Worm (Caenorhabditis elegans): ENCODE data around the gene F36H5.8.

The F36H5.8 gene

DNA sequence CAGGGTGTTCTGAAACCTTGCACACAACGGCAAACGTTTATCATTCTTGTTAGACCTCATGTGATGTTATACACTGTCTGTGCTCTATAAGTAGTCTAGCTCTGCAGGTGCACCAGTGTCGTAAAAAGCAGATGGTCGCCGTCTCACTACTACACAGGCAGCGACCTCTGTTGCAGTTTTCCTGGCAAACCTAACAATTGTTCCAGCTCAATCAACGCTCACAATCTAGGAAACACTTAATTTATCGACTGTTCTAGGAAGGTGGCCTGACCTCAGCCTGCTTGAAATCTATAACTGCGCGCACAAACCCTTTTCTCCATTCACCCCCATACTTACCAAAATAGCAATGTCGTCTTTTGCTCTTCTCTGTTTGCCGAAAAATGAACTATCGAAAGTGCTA, 26.2 kb downstream of the F36H5.8 start, which contains the start of gene fbxb-11:
TSS of gene fbxb-11 (plus strand) at position 301 of the 400 bp plus-strand sequence.
- TF ChIP-seq ceh-43 (GFP tag; optimal IDR thresholded peaks at IDR 0.05), result no peak
- TF ChIP-seq sptf-1 (tag; optimal IDR thresholded peaks at IDR 0.05), result no peak
- TF ChIP-seq nhr-12 (tag; optimal IDR thresholded peaks at IDR 0.05), result no peak
- no peak for TF ChIP-seq ces-1 (GFP tag; optimal IDR thresholded peaks at IDR 0.05)
- TF ChIP-seq ztf-11 (tag; optimal IDR thresholded peaks at IDR 0.05), result no peak

DNA sequence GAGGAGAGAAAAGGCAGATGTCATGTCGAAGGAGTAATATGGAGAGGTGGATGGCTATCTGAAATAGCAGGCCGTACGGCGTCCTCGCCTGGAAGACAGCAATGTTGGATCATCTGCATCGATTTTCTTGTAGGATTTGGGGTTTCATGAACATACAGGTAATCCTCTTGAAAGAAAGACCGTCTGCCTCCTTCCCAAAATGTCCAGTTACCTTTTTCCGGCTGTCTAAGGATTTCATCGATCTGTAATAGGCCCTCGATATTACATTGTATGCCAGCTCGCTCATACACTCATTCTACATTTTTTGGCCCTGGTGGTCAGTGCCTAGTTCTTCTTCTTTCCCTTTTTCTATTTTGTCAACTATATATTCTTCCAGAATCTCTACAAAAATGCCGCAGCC, 28.1 kb downstream of the F36H5.8 start, which contains the start of the genes fbxb-5 and btb-8:
TSS of gene fbxb-5 (minus strand) at position 101 of the 400 bp plus-strand sequence.
TSS of gene btb-8 (plus strand) at position 377 of the 400 bp plus-strand sequence.
- TF ChIP-seq nhr-12 (tag; optimal IDR thresholded peaks at IDR 0.05), result no peak
- no peak for TF ChIP-seq ces-1 (GFP tag; optimal IDR thresholded peaks at IDR 0.05)

DNA sequence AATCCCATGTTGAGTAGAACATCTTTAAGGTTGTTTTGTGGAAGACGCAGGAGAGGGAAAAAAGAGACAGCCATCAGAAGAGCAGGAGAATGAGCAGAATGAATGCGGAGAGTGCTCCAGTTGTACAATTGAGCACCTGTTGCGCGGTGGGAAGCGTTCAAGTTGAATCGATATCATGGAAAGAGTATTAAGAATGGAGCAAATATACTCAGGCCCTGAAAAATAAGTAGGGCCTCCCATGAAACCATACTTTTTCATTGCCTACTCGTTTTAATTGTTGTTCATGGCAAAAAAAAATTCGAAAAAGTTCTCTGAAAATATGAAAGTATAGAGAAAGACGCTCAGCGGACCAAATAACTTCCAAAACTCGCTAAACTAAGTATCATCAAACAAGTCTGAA, 31.3 kb downstream of the F36H5.8 start, which contains the start of gene fbxb-48:
TSS of gene fbxb-48 (minus strand) at position 101 of the 400 bp plus-strand sequence.
- TF ChIP-seq drap-1 (GFP tag; optimal IDR thresholded peaks at IDR 0.05), result no peak
- no peak for TF ChIP-seq ceh-83 (GFP tag; optimal IDR thresholded peaks at IDR 0.05)
- TF ChIP-seq hlh-1 (tag; optimal IDR thresholded peaks at IDR 0.05), result peak; percentile 50
- TF ChIP-seq bed-3 (GFP tag; optimal IDR thresholded peaks at IDR 0.05), result no peak
- TF ChIP-seq cnd-1 (tag; optimal IDR thresholded peaks at IDR 0.05), result no peak
- no peak for TF ChIP-seq pha-4 (tag; optimal IDR thresholded peaks at IDR 0.05)

DNA sequence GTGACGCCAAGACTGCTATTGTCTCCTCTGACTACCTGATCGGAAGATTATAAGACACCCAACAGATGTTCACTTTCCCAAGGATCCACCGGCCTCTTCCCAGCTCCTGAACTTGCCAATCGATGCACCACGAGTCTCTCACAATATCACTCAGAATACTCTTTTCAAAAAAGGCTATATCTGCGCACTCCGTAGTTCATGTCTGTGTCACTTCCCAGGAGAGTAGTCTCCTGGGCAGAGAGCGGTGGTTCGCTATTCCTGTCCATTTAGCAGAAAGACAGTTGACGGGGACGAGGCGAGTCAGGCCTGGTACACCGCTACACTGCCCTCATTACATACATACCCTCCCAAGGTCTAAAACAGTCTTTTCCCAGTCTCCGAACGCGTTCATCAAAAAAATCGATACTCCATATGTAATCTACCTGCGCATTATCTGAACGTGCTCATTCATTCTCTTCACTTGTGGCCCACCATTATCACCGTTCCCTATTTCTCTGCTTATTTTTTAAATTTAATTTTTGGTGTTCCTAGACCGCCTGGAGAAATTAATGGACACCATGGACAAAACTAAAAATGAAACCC, 35.6 kb downstream of the F36H5.8 start, which contains the start of gene btb-6:
TSS of gene btb-6 (plus strand) at position 532 of the 582 bp plus-strand sequence.
- TF ChIP-seq ceh-39 (tag; optimal IDR thresholded peaks at IDR 0.05), result peak; percentile 9
- peak; percentile 69 for TF ChIP-seq nhr-2 (tag; optimal IDR thresholded peaks at IDR 0.05)
- no peak for TF ChIP-seq nhr-76 (tag; optimal IDR thresholded peaks at IDR 0.05)
- TF ChIP-seq cnd-1 (tag; optimal IDR thresholded peaks at IDR 0.05), result peak; percentile 4

DNA sequence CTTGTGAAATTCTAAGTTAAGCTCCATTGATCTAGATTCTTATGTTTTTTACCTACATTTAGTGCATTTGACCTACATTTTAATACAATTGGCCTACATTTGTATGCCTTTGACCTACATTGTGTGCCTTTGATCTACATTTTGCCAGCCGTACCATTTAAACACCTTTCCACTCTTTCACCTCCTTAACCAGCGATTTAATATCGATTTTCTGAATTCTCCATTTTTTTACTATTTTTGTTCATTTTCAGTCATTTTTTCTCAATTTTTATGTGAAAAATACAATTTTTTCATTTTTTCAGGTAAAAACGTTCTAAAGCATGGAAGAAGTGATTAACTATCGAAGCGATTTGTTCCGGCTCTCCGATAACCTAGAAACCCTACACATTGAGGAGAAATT, 37.5 kb downstream of the F36H5.8 start, which contains the start of gene btb-7:
TSS of gene btb-7 (plus strand) at position 301 of the 400 bp plus-strand sequence.
- TF ChIP-seq nhr-76 (tag; optimal IDR thresholded peaks at IDR 0.05) (no peak), ceh-39 (tag; optimal IDR thresholded peaks at IDR 0.05) (no peak), tbx-8 (GFP tag; optimal IDR thresholded peaks at IDR 0.05) (no peak), unc-39 (tag; optimal IDR thresholded peaks at IDR 0.05) (no peak), lin-13 (tag; optimal IDR thresholded peaks at IDR 0.05) (no peak), sem-2 (GFP tag; optimal IDR thresholded peaks at IDR 0.05) (no peak)

DNA sequence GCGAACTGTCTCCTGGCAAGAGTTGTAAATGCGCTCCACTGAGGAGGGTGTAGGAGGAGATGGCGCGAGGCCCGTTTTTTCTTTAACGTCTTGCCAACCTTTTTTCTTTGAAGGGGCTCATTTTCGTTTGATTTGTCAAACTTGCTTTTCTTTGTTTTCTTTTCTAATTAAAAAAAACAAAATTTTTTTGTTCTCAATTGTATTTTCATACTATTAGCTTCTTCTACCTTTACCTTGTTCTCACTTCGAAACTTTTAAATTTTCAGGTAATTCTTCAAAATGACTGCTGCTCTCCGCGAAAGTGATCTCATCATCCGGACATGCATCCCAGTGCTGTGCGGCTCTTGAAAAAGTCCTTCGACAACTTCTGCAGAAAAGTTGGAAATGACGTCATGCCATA, 40.5 kb downstream of the F36H5.8 start, which contains the start of gene fbxa-184:
TSS of gene fbxa-184 (plus strand) at position 301 of the 400 bp plus-strand sequence.
- no peak for TF ChIP-seq mab-5 (tag; optimal IDR thresholded peaks at IDR 0.05)
- TF ChIP-seq mep-1 (tag; optimal IDR thresholded peaks at IDR 0.05), result no peak
- no peak for TF ChIP-seq ham-2 (GFP tag; optimal IDR thresholded peaks at IDR 0.05)
- no peak for TF ChIP-seq sem-2 (GFP tag; optimal IDR thresholded peaks at IDR 0.05)
- TF ChIP-seq nhr-2 (tag; optimal IDR thresholded peaks at IDR 0.05), result no peak
- TF ChIP-seq elt-1 (tag; optimal IDR thresholded peaks at IDR 0.05; ENCODE audit: borderline replicate concordance, insufficient read depth), result no peak
- no peak for TF ChIP-seq lin-32 (GFP tag; optimal IDR thresholded peaks at IDR 0.05)
- TF ChIP-seq M03D4.4 (tag; optimal IDR thresholded peaks at IDR 0.05), result no peak
- no peak for TF ChIP-seq pha-4 (tag; optimal IDR thresholded peaks at IDR 0.05)
- TF ChIP-seq unc-62 (GFP tag; optimal IDR thresholded peaks at IDR 0.05), result no peak

DNA sequence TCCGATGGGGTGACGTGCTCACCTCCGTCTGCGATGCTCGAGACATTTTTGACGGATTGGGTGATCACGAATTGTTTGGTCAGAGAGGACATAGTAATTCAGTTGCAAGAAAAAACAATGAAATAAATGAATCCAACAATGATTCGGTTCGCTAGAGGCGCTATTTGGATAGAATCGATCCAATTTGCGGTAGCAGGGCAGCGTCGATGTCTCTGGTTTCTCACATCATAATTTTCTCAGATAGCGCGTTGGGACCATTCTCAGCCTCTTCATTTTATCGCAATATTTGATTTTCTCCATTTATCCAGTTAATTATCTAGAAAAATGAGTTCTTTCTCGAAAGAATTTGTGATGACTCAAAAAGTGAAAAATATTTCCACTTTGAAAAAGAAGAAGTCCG, 44.1 kb downstream of the F36H5.8 start, which contains the start of gene sdz-18:
TSS of gene sdz-18 (minus strand) at position 101 of the 400 bp plus-strand sequence.
- TF ChIP-seq ceh-39 (tag; optimal IDR thresholded peaks at IDR 0.05) (no peak), cnd-1 (tag; optimal IDR thresholded peaks at IDR 0.05) (no peak), hlh-1 (tag; optimal IDR thresholded peaks at IDR 0.05) (no peak), blmp-1 (tag; optimal IDR thresholded peaks at IDR 0.05) (no peak), drap-1 (GFP tag; optimal IDR thresholded peaks at IDR 0.05) (no peak), lin-13 (tag; optimal IDR thresholded peaks at IDR 0.05) (no peak), tbx-8 (GFP tag; optimal IDR thresholded peaks at IDR 0.05) (no peak), mab-5 (tag; optimal IDR thresholded peaks at IDR 0.05) (no peak), unc-120 (tag; optimal IDR thresholded peaks at IDR 0.05; ENCODE audit: poor library complexity, severe bottlenecking) (no peak)
